Worm (Caenorhabditis elegans): ENCODE data around the gene jmjd-3.2.

Gene jmjd-3.2

DNA sequence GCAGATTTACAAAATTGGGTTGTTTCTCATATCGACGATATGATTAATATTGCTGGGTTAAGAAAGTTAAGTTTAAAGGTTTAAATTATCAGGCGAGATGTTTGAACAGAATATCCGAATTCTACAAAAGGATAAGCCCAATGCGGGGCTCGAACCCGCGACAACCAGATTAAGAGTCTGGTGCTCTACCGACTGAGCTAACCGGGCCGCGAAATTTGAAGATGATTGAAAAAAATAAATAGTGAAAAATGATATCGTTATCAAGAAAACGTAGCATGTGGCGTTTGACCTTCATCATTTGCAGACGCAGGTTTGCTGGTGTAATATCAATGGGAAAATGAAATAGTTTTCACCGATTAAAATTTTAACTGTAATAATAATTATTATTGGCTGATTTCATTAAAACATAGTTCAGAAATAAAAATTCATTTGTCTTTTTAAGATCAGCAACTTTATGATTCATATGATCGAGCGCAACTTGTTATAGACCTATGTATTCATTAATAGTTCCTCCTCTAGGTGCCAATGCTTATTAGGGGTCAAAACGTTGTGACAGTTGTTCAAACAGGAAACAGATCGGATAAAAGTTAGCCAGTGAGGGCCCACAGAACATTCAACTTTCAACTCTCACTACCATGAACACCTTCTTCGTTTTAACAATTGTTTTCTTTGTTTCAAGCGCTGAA lies 30.9 kb downstream of the jmjd-3.2 start, which contains the start of gene M163.11 (continued):
- peak; percentile 85 for TF ChIP-seq rpc-1 (optimal IDR thresholded peaks at IDR 0.05)
- peak; percentile 92 for TF ChIP-seq rpc-1 (tag; optimal IDR thresholded peaks at IDR 0.05)
- TF ChIP-seq hlh-12 (tag; optimal IDR thresholded peaks at IDR 0.05): peak; percentile 44
- TF ChIP-seq C17E4.6 (GFP tag; IDR thresholded peaks at IDR 0.05): no peak
- no peak for TF ChIP-seq akir-1 (GFP tag; optimal IDR thresholded peaks at IDR 0.05)
- peak; percentile 75 for TF ChIP-seq dox-1 (GFP tag; IDR thresholded peaks at IDR 0.05)
- peak; percentile 82 for TF ChIP-seq nfyb-1 (GFP tag; IDR thresholded peaks at IDR 0.05)
- no peak for TF ChIP-seq Y53F4B.3 (GFP tag; IDR thresholded peaks at IDR 0.05)
- TF ChIP-seq tlf-1 (GFP tag; optimal IDR thresholded peaks at IDR 0.05): peak; percentile 15
- no peak for TF ChIP-seq nhr-179 (tag; optimal IDR thresholded peaks at IDR 0.05)
- TF ChIP-seq nhr-80 (tag; optimal IDR thresholded peaks at IDR 0.05): peak; percentile 8
- TF ChIP-seq B0035.1 (tag; optimal IDR thresholded peaks at IDR 0.05): peak; percentile 43
- no peak for TF ChIP-seq nhr-120 (GFP tag; IDR thresholded peaks at IDR 0.05)
- TF ChIP-seq Y95B8A.8 (GFP tag; IDR thresholded peaks at IDR 0.05): no peak
- no peak for TF ChIP-seq ceh-79 (tag; optimal IDR thresholded peaks at IDR 0.05)
- TF ChIP-seq ets-4 (GFP tag; optimal IDR thresholded peaks at IDR 0.05): no peak
- no peak for TF ChIP-seq sea-2 (GFP tag; IDR thresholded peaks at IDR 0.05)
- TF ChIP-seq F52B5.7 (tag; optimal IDR thresholded peaks at IDR 0.05): no peak
- TF ChIP-seq lin-35 (GFP tag; optimal IDR thresholded peaks at IDR 0.05): peak in 1 of 3 experiments; percentile 62
- 0 out of 2 replicates have a peak, but pooled peaks have one; percentile 21 for TF ChIP-seq lir-1 (GFP tag; conservative IDR thresholded peaks at IDR 0.05)
- TF ChIP-seq ceh-58 (GFP tag; IDR thresholded peaks at IDR 0.05): no peak
- no peak for TF ChIP-seq mel-28 (tag; optimal IDR thresholded peaks at IDR 0.05; ENCODE audit: borderline replicate concordance)
- TF ChIP-seq ZK185.1 (tag; optimal IDR thresholded peaks at IDR 0.05; ENCODE audit: poor library complexity, severe bottlenecking): peak; percentile 87
- peak; percentile 67; the same call in 1 of the 2 replicates for TF ChIP-seq hmg-20 (GFP tag; IDR thresholded peaks at IDR 0.05)
- TF ChIP-seq rec-8 (tag; optimal IDR thresholded peaks at IDR 0.05): peak; percentile 55 to 57
- peak; percentile 69 for TF ChIP-seq hmg-1.2 (GFP tag; IDR thresholded peaks at IDR 0.05)
- peak; percentile 82 for TF ChIP-seq B0261.1 (tag; optimal IDR thresholded peaks at IDR 0.05)
- TF ChIP-seq attf-3 (GFP tag; conservative IDR thresholded peaks at IDR 0.05): 0 out of 2 replicates have a peak, but pooled peaks have one; percentile 17
- 0 out of 2 replicates have a peak, but pooled peaks have one; percentile 13 for TF ChIP-seq ztf-6 (GFP tag; IDR thresholded peaks at IDR 0.05)
- no peak for TF ChIP-seq pha-4 (tag; optimal IDR thresholded peaks at IDR 0.05)
- TF ChIP-seq dpl-1 (GFP tag; optimal IDR thresholded peaks at IDR 0.05): no peak
- no peak for TF ChIP-seq C06A6.2 (GFP tag; conservative IDR thresholded peaks at IDR 0.05)
- peak; percentile 86 for TF ChIP-seq nhr-90 (tag; optimal IDR thresholded peaks at IDR 0.05)
- TF ChIP-seq egl-18 (GFP tag; IDR thresholded peaks at IDR 0.05): no peak
- TF ChIP-seq tbx-9 (tag; optimal IDR thresholded peaks at IDR 0.05; ENCODE audit: borderline replicate concordance): no peak
- TF ChIP-seq ceh-27 (GFP tag; optimal IDR thresholded peaks at IDR 0.05): no peak
- peak; percentile 7 for TF ChIP-seq attf-5 (GFP tag; optimal IDR thresholded peaks at IDR 0.05)
- no peak for TF ChIP-seq ztf-25 (GFP tag; IDR thresholded peaks at IDR 0.05)
- TF ChIP-seq egl-44 (GFP tag; IDR thresholded peaks at IDR 0.05): 0 out of 2 replicates have a peak, but pooled peaks have one; percentile 46
- TF ChIP-seq F55B11.4 (tag; optimal IDR thresholded peaks at IDR 0.05; ENCODE audit: borderline replicate concordance, insufficient read depth): no peak
- no peak for TF ChIP-seq Y53G8AR.9 (GFP tag; conservative IDR thresholded peaks at IDR 0.05)
- TF ChIP-seq atf-7 (tag; optimal IDR thresholded peaks at IDR 0.05): no peak
- TF ChIP-seq T26A5.8 (tag; optimal IDR thresholded peaks at IDR 0.05): no peak
- TF ChIP-seq F10E7.11 (tag; optimal IDR thresholded peaks at IDR 0.05): no peak
- no peak for TF ChIP-seq sdz-38 (tag; optimal IDR thresholded peaks at IDR 0.05)
- TF ChIP-seq ekl-4 (GFP tag; IDR thresholded peaks at IDR 0.05): 0 out of 2 replicates have a peak, but pooled peaks have one; percentile 55
- peak; percentile 61 for TF ChIP-seq mes-4 (tag; optimal IDR thresholded peaks at IDR 0.05)
- TF ChIP-seq F22D6.2 (tag; optimal IDR thresholded peaks at IDR 0.05): no peak
